Fruit fly (Drosophila melanogaster) whole organism, embryonic: ENCODE data around the gene Cyfip.

Experiments used
- Adf1 ChIP-seq: fragments of 200-800 bp; sonication (Bioruptor generic); IDR thresholded peaks from 2 replicates; pipeline ENCODE4 v1.3.6; 2022; ENCODE audit warnings: missing biosample characterization, missing genetic modification characterization
- Antp ChIP-seq: fragments of 200-800 bp; sonication (Bioruptor generic); optimal IDR thresholded peaks from 3 replicates; lab custom pipeline; 2016; ENCODE audit warnings: missing biosample characterization, missing genetic modification characterization
- Asciz ChIP-seq: fragments of 200-800 bp; sonication (Bioruptor generic); optimal IDR thresholded peaks from 2 replicates; lab custom pipeline; 2017; ENCODE audit warnings: missing biosample characterization, mild to moderate bottlenecking, missing genetic modification characterization, missing genetic modification reagents
- Atf3 ChIP-seq: fragments of 200-800 bp; sonication (Bioruptor generic); optimal IDR thresholded peaks from 3 replicates; lab custom pipeline; 2016; ENCODE audit warnings: missing biosample characterization, missing genetic modification characterization
- CG10209 ChIP-seq: fragments of 200-800 bp; sonication (Bioruptor generic); optimal IDR thresholded peaks from 3 replicates; lab custom pipeline; 2017; ENCODE audit warnings: missing biosample characterization, mild to moderate bottlenecking, missing genetic modification characterization, missing genetic modification reagents
- CG10274 ChIP-seq: fragments of 200-800 bp; sonication (Bioruptor generic); optimal IDR thresholded peaks from 3 replicates; lab custom pipeline; 2017; ENCODE audit warnings: missing biosample characterization, mild to moderate bottlenecking, missing genetic modification characterization
- CG10543 ChIP-seq: fragments of 200-800 bp; sonication (Bioruptor generic); optimal IDR thresholded peaks from 3 replicates; lab custom pipeline; 2017; ENCODE audit warnings: missing biosample characterization, mild to moderate bottlenecking, missing genetic modification characterization, moderate library complexity
- CG11398 ChIP-seq: fragments of 200-800 bp; sonication (Bioruptor generic); optimal IDR thresholded peaks from 2 replicates; lab custom pipeline; 2016; ENCODE audit warnings: missing biosample characterization, missing genetic modification characterization
- CG11696 ChIP-seq: fragments of 200-800 bp; sonication (Bioruptor generic); IDR thresholded peaks from 2 replicates; pipeline ENCODE4 v1.3.6; 2022; ENCODE audit warnings: missing biosample characterization, missing genetic modification characterization
- CG12155 ChIP-seq: fragments of 200-800 bp; sonication (Bioruptor generic); optimal IDR thresholded peaks from 3 replicates; lab custom pipeline; 2016; ENCODE audit warnings: missing biosample characterization, missing genetic modification characterization
- CG13296 ChIP-seq: fragments of 200-800 bp; sonication (Bioruptor generic); optimal IDR thresholded peaks from 3 replicates; lab custom pipeline; 2018; ENCODE audit warnings: missing biosample characterization, mild to moderate bottlenecking, missing genetic modification characterization
- CG31388 ChIP-seq: fragments of 200-800 bp; sonication (Bioruptor generic); optimal IDR thresholded peaks from 2 replicates; lab custom pipeline; 2016; ENCODE audit warnings: missing biosample characterization, missing genetic modification characterization
- CG31441 ChIP-seq: fragments of 200-800 bp; sonication (Bioruptor generic); IDR thresholded peaks from 2 replicates; pipeline ENCODE4 v1.3.6; 2022; ENCODE audit warnings: missing biosample characterization, missing genetic modification characterization
- CG3163 ChIP-seq: fragments of 200-800 bp; sonication (Bioruptor generic); optimal IDR thresholded peaks from 3 replicates; lab custom pipeline; 2016; ENCODE audit warnings: missing biosample characterization, missing genetic modification characterization
- CG4820 ChIP-seq: fragments of 200-800 bp; sonication (Bioruptor generic); optimal IDR thresholded peaks from 3 replicates; lab custom pipeline; 2016; ENCODE audit warnings: missing biosample characterization, missing genetic modification characterization
- CG8089 ChIP-seq: fragments of 200-800 bp; sonication (Bioruptor generic); optimal IDR thresholded peaks from 3 replicates; lab custom pipeline; 2016; ENCODE audit warnings: missing biosample characterization, missing genetic modification characterization
- CG8281 ChIP-seq: fragments of 200-800 bp; sonication (Bioruptor generic); optimal IDR thresholded peaks from 2 replicates; lab custom pipeline; 2018; ENCODE audit warnings: missing biosample characterization, mild to moderate bottlenecking, missing genetic modification characterization, moderate library complexity
- D19B ChIP-seq: fragments of 200-800 bp; sonication (Bioruptor generic); optimal IDR thresholded peaks from 2 replicates; lab custom pipeline; 2017; ENCODE audit warnings: missing biosample characterization, mild to moderate bottlenecking, missing genetic modification characterization
- HLH3B ChIP-seq: fragments of 200-800 bp; sonication (Bioruptor generic); IDR thresholded peaks from 2 replicates; pipeline ENCODE4 v1.3.6; 2022; ENCODE audit warnings: missing biosample characterization, missing genetic modification characterization
- Hey ChIP-seq: fragments of 200-800 bp; sonication (Bioruptor generic); optimal IDR thresholded peaks from 3 replicates; lab custom pipeline; 2018; ENCODE audit warnings: missing biosample characterization, mild to moderate bottlenecking, missing genetic modification characterization
- Hr39 ChIP-seq: fragments of >200 bp; optimal IDR thresholded peaks from 2 replicates; lab custom pipeline; 2017
- Hsf ChIP-seq: fragments of 200-800 bp; sonication (Bioruptor generic); optimal IDR thresholded peaks from 3 replicates; lab custom pipeline; 2016; ENCODE audit warnings: missing biosample characterization, missing genetic modification characterization
- MESR4 ChIP-seq: fragments of 200-800 bp; sonication (Bioruptor generic); optimal IDR thresholded peaks from 2 replicates; lab custom pipeline; 2018; ENCODE audit warnings: missing biosample characterization, mild to moderate bottlenecking, missing genetic modification characterization, moderate library complexity
- Med ChIP-seq: fragments of 200-800 bp; sonication (Bioruptor generic); peaks from one replicate; lab custom pipeline; 2016; ENCODE audit warnings: missing biosample characterization, missing genetic modification characterization, mild to moderate bottlenecking, inconsistent platforms, moderate library complexity
- Nf-YC ChIP-seq: fragments of 200-800 bp; optimal IDR thresholded peaks from 3 replicates; lab custom pipeline; 2019; ENCODE audit warnings: missing biosample characterization, mild to moderate bottlenecking, missing genetic modification characterization, moderate library complexity
- Oli ChIP-seq: fragments of 200-800 bp; sonication (Bioruptor generic); optimal IDR thresholded peaks from 2 replicates; lab custom pipeline; 2018; ENCODE audit warnings: missing biosample characterization, mild to moderate bottlenecking, missing genetic modification characterization, moderate library complexity
- Six4 ChIP-seq: fragments of 200-800 bp; sonication (Bioruptor generic); optimal IDR thresholded peaks from 2 replicates; lab custom pipeline; 2016; ENCODE audit warnings: missing biosample characterization, missing genetic modification characterization
- Taf1 ChIP-seq: fragments of 200-800 bp; sonication (Bioruptor generic); IDR thresholded peaks from 2 replicates; pipeline ENCODE4 v1.3.6; 2022; ENCODE audit warnings: missing biosample characterization, missing genetic modification characterization
- cwo ChIP-seq: fragments of 200-800 bp; sonication (Bioruptor generic); optimal IDR thresholded peaks from 3 replicates; lab custom pipeline; 2017; ENCODE audit warnings: missing biosample characterization, missing genetic modification characterization, mild to moderate bottlenecking, moderate library complexity, missing genetic modification reagents
- grau ChIP-seq: fragments of 200-800 bp; optimal IDR thresholded peaks from 3 replicates; lab custom pipeline; 2019; ENCODE audit warnings: missing biosample characterization, mild to moderate bottlenecking, missing genetic modification characterization, moderate library complexity
- gro ChIP-seq: fragments of 200-800 bp; sonication (Bioruptor generic); optimal IDR thresholded peaks from 2 replicates; lab custom pipeline; 2016; ENCODE audit warnings: missing biosample characterization, missing genetic modification characterization
- gsb-n ChIP-seq: fragments of 200-800 bp; sonication (Bioruptor generic); optimal IDR thresholded peaks from 3 replicates; lab custom pipeline; 2018; ENCODE audit warnings: missing biosample characterization, mild to moderate bottlenecking, missing genetic modification characterization
- ham ChIP-seq: fragments of 200-800 bp; sonication (Bioruptor generic); IDR thresholded peaks from 2 replicates; pipeline ENCODE4 v1.3.6; 2022; ENCODE audit warnings: missing biosample characterization, missing genetic modification characterization
- jigr1 ChIP-seq: fragments of 200-800 bp; sonication (Bioruptor generic); IDR thresholded peaks from 3 replicates; pipeline ENCODE4 v1.3.6; 2022; ENCODE audit warnings: missing biosample characterization, missing genetic modification characterization
- knrl ChIP-seq: fragments of 200-800 bp; sonication (Bioruptor generic); IDR thresholded peaks from 3 replicates; pipeline ENCODE4 v1.3.6; 2022; ENCODE audit warnings: missing biosample characterization, missing genetic modification characterization; ENCODE audit not compliant: partially characterized antibody
- lbe ChIP-seq: fragments of 200-800 bp; sonication (Bioruptor generic); optimal IDR thresholded peaks from 2 replicates; lab custom pipeline; 2016; ENCODE audit warnings: missing biosample characterization, mild to moderate bottlenecking, missing genetic modification characterization
- lilli ChIP-seq: fragments of 200-800 bp; sonication (Bioruptor generic); optimal IDR thresholded peaks from 3 replicates; lab custom pipeline; 2016; ENCODE audit warnings: missing biosample characterization, missing genetic modification characterization
- nom ChIP-seq: fragments of 200-800 bp; sonication (Bioruptor generic); optimal IDR thresholded peaks from 2 replicates; lab custom pipeline; 2017; ENCODE audit warnings: missing biosample characterization, missing genetic modification characterization, mild to moderate bottlenecking, moderate library complexity, missing genetic modification reagents
- sd ChIP-seq: fragments of 200-800 bp; sonication (Bioruptor generic); optimal IDR thresholded peaks from 3 replicates; lab custom pipeline; 2018; ENCODE audit warnings: missing biosample characterization, mild to moderate bottlenecking, missing genetic modification characterization, moderate library complexity
- sqz ChIP-seq: fragments of 200-800 bp; sonication (Bioruptor generic); optimal IDR thresholded peaks from 3 replicates; lab custom pipeline; 2018; ENCODE audit warnings: missing biosample characterization, mild to moderate bottlenecking, missing genetic modification characterization
- trem ChIP-seq: fragments of 200-800 bp; optimal IDR thresholded peaks from 3 replicates; lab custom pipeline; 2019; ENCODE audit warnings: missing biosample characterization, mild to moderate bottlenecking, missing genetic modification characterization, moderate library complexity
- vfl ChIP-seq: fragments of 200-800 bp; sonication (Bioruptor generic); optimal IDR thresholded peaks from 2 replicates; lab custom pipeline; 2016; ENCODE audit warnings: missing biosample characterization, missing genetic modification characterization

Cyfip gene

DNA sequence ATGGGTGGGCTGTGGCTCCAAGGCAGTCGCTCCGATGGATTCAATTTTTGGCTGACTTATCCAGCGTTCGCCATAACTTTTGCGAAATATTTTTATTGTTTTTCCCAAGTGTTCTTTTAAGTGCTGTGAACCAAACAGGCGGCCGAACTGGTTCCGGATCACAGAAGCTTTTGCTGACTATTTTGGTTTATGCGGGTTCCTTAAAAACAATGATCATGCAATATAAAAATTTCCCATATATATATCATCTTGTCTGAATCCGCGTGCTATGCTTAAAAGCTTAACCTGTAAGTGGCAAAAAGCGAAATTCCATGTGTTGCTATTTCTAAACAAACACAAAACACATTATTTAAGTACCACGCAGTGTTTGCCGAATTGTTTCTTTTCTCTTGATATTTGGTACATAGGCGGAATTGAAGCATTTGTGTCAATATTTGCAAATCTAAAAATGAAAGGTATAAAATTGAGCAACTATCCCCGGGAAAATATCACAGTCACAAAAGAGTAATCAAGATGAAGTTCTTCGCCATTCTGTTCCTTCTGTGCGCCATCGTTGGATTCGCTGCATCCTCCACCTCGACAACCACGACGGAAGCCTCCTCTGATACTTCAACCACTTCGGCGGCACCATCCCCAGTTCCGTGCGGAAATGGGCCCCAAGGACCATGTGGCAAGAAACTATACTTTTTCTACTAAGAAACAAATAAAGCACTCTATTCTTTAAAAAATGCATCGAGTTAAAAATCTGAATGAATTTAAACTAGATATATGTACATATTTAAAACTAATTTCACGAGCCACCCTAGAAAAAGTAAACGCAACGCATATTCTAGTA, 12.9 kb upstream of the Cyfip start, which contains the start of the genes CG6276 and CG44040 (continued):
- TF ChIP-seq gro (GFP tag; lab: Kevin White, UChicago) = peak; percentile 37
- TF ChIP-seq CG12155 (GFP tag; lab: Kevin White, UChicago) = peak; percentile 5
- TF ChIP-seq lbe (GFP tag; lab: Kevin White, UChicago) = peak; percentile 63
- TF ChIP-seq Atf3 = no peak
- peak; percentile 43 for TF ChIP-seq CG10209 (GFP tag; lab: Kevin White, UChicago)
- TF ChIP-seq jigr1 (GFP tag; lab: Robert Waterston, UW) = no peak
- peak; percentile 6 for TF ChIP-seq cwo (GFP tag; lab: Kevin White, UChicago)
- peak; percentile 42 for TF ChIP-seq Nf-YC (tag; lab: Kevin White, UChicago)
- peak; percentile 31 for TF ChIP-seq CG11398
- TF ChIP-seq Asciz (GFP tag; lab: Kevin White, UChicago) = peak; percentile 23
- TF ChIP-seq grau (tag; lab: Kevin White, UChicago) = peak; percentile 54
- peak; percentile 64 for TF ChIP-seq lilli (GFP tag; lab: Kevin White, UChicago)
- no peak for TF ChIP-seq Hey (tag; lab: Kevin White, UChicago)
- peak; percentile 33 for TF ChIP-seq Hsf (GFP tag; lab: Kevin White, UChicago)
- TF ChIP-seq CG8089 (GFP tag; lab: Kevin White, UChicago) = peak; percentile 6
- TF ChIP-seq Oli (tag; lab: Kevin White, UChicago) = peak; percentile 33
- peak; percentile 2 for TF ChIP-seq CG3163 (GFP tag; lab: Kevin White, UChicago)
- peak; percentile 47 for TF ChIP-seq CG10274 (GFP tag; lab: Kevin White, UChicago)
- no peak for TF ChIP-seq ham
- peak; percentile 38 for TF ChIP-seq CG8281 (tag; lab: Kevin White, UChicago)
- peak; percentile 39 for TF ChIP-seq CG31441 (GFP tag; lab: Robert Waterston, UW)
- TF ChIP-seq Adf1 (GFP tag; lab: Robert Waterston, UW) = 0 out of 2 replicates have a peak, but pooled peaks have one; percentile 23
- TF ChIP-seq Antp (GFP tag; lab: Kevin White, UChicago) = peak; percentile 32
- TF ChIP-seq CG11696 (GFP tag; lab: Robert Waterston, UW) = peak; percentile 11; the same call in 1 of the 2 replicates
- no peak for TF ChIP-seq Hr39
- TF ChIP-seq CG10543 (GFP tag; lab: Kevin White, UChicago) = peak; percentile 69
- peak; percentile 15 for TF ChIP-seq nom (GFP tag; lab: Kevin White, UChicago)
- TF ChIP-seq CG13296 = peak; percentile 43
- peak; percentile 4 for TF ChIP-seq D19B (GFP tag; lab: Kevin White, UChicago)
- peak; percentile 23 for TF ChIP-seq vfl
- TF ChIP-seq gsb-n (tag; lab: Kevin White, UChicago) = peak; percentile 2
- no peak for TF ChIP-seq sqz (GFP tag; lab: Kevin White, UChicago)
- TF ChIP-seq Taf1 (GFP tag; lab: Robert Waterston, UW) = no peak
- no peak for TF ChIP-seq knrl (GFP tag; lab: Robert Waterston, UW)
- peak; percentile 99 for TF ChIP-seq CG4820 (GFP tag; lab: Kevin White, UChicago)
- peak; percentile 94 for TF ChIP-seq Med
- 0 out of 2 replicates have a peak, but pooled peaks have one; percentile 23 for TF ChIP-seq HLH3B (GFP tag; lab: Robert Waterston, UW)
- TF ChIP-seq MESR4 (GFP tag; lab: Kevin White, UChicago) = peak; percentile 63
- TF ChIP-seq CG31388 (GFP tag; lab: Kevin White, UChicago) = no peak
- peak; percentile 27 for TF ChIP-seq trem
- peak; percentile 14 for TF ChIP-seq sd
- no peak for TF ChIP-seq Six4 (GFP tag; lab: Kevin White, UChicago)
